Worm (Caenorhabditis elegans): ENCODE measurements around the gene C30A5.16.

DNA sequence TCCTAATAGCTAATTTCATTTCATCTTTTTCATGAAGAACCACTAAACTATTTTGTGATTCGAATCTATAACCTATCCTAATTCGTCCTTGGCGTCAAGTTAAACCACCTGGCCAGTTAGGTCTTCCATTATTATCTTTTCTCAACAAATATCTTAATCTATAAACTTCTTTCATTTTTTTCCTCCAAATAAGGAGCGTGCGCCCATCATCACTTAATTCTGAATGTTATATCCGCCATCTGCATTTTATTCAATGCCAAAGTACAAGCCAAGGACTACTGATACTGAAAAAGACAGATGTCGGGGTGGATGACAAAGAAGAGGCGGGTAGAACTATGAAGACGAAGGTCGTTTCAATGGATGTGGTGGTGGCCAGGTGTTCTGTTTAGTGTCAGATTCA, 10.9 kb downstream of the C30A5.16 start:
- TF ChIP-seq ztf-11 (tag; optimal IDR thresholded peaks at IDR 0.05) (no peak), snpc-4 (tag; optimal IDR thresholded peaks at IDR 0.05) (no peak)

All from whole organism, L3 larva.